Worm (Caenorhabditis elegans): ENCODE data around the gene cyp-35D1.

ce11 chrV:16080678-16081077, 11.6 kb downstream of the cyp-35D1 start:
- TF ChIP-seq dao-5 (tag; optimal IDR thresholded peaks at IDR 0.05) (no peak), him-1 (tag; optimal IDR thresholded peaks at IDR 0.05) (no peak)

All from whole organism, L4/young adult.